Worm (Caenorhabditis elegans): ENCODE data around the gene ifo-1.

DNA sequence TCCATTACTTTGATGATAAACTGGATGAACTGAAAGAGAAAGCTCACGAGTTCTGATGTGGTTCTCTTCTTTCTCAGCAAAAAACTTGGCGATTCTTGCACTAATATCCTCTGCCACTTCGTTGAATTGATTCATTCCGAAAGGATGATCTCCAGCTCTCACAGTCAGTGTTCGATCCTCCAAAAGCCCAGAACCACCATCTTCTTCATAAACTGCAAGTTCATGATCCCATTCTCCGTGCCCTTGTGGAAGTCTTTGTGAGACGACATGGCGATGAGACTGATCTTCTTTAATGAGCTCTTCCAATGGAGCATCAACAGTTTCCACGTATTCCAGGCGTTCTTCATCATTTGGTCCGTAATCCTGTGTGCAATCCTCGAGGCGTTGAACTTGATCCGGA lies 1.6 kb downstream of the ifo-1 start:
- no peak for TF ChIP-seq C34F6.9 (tag; optimal IDR thresholded peaks at IDR 0.05)
- TF ChIP-seq ama-1 (optimal IDR thresholded peaks at IDR 0.05): no peak
- TF ChIP-seq alr-1 (tag; optimal IDR thresholded peaks at IDR 0.05): no peak
- TF ChIP-seq lin-13 (GFP tag; optimal IDR thresholded peaks at IDR 0.05): no peak
- no peak for TF ChIP-seq egl-27 (tag; optimal IDR thresholded peaks at IDR 0.05)
- TF ChIP-seq zag-1 (tag; optimal IDR thresholded peaks at IDR 0.05): no peak
- TF ChIP-seq ceh-16 (tag; optimal IDR thresholded peaks at IDR 0.05): no peak
- TF ChIP-seq mdl-1 (tag; optimal IDR thresholded peaks at IDR 0.05): no peak
- no peak for TF ChIP-seq R02D3.7 (tag; optimal IDR thresholded peaks at IDR 0.05)
- TF ChIP-seq lin-39 (tag; optimal IDR thresholded peaks at IDR 0.05): no peak
- TF ChIP-seq ztf-11 (tag; optimal IDR thresholded peaks at IDR 0.05): no peak
- TF ChIP-seq ceh-82 (tag; optimal IDR thresholded peaks at IDR 0.05): no peak
- TF ChIP-seq fos-1 (tag; optimal IDR thresholded peaks at IDR 0.05): no peak

All from whole organism, L2 larva.